Worm (Caenorhabditis elegans) whole organism, L4 larva: ENCODE data around the gene ZK550.6.
A peak's percentile ranks its signal among the peaks of the same experiment; 100 is the strongest.

Experiments
- T20F7.1 ChIP-seq: fragments of 200-800 bp; sonication (Bioruptor generic); optimal IDR thresholded peaks from 2 replicates; lab custom pipeline; 2018; ENCODE audit warnings: mild to moderate bottlenecking, missing genetic modification characterization, missing compliant biosample characterization
- Y105C5A.15 ChIP-seq: fragments of 200-800 bp; sonication (Bioruptor generic); IDR thresholded peaks from 2 replicates; pipeline ENCODE4 v1.3.6; 2022; ENCODE audit warnings: missing genetic modification characterization, missing compliant biosample characterization
- Y75B8A.6 ChIP-seq: fragments of 200-800 bp; sonication (Bioruptor generic); IDR thresholded peaks from 2 replicates; pipeline ENCODE4 v1.3.6; 2022; ENCODE audit warnings: missing genetic modification reagents, missing genetic modification characterization, missing compliant biosample characterization
- ZK546.5 ChIP-seq, 2 experiments: sonication (generic microtip); optimal IDR thresholded peaks; 2 replicates each; lab custom pipeline; 2017; ENCODE audit warnings: missing biosample characterization in 2 of 2, missing genetic modification characterization in 2 of 2
- aha-1 ChIP-seq: fragments of 150-350 bp; peaks from one replicate; lab custom pipeline; 2014; ENCODE audit warnings: missing biosample characterization, missing genetic modification characterization
- aly-2 ChIP-seq: sonication (generic microtip); optimal IDR thresholded peaks from 2 replicates; lab custom pipeline; 2018; ENCODE audit warnings: missing biosample characterization, missing genetic modification characterization
- ama-1 ChIP-seq: fragments of 150-350 bp; optimal IDR thresholded peaks from 2 replicates; lab custom pipeline; 2014; ENCODE audit warnings: inconsistent platforms, mixed read lengths
- arid-1 ChIP-seq: fragments of 200-800 bp; sonication (Bioruptor generic); conservative IDR thresholded peaks from 2 replicates; pipeline ENCODE4 v1.3.6; 2022; ENCODE audit warnings: missing genetic modification reagents, missing genetic modification characterization, missing compliant biosample characterization
- ceh-62 ChIP-seq: sonication (generic microtip); optimal IDR thresholded peaks from 2 replicates; lab custom pipeline; 2017; ENCODE audit warnings: missing biosample characterization, missing genetic modification characterization
- ces-1 ChIP-seq: fragments of 150-350 bp; sonication (generic microtip); optimal IDR thresholded peaks from 4 replicates; lab custom pipeline; 2014; ENCODE audit warnings: missing biosample characterization, missing genetic modification reagents, missing genetic modification characterization
- ctbp-1 ChIP-seq: fragments of 200-800 bp; sonication (Bioruptor generic); IDR thresholded peaks from 2 replicates; pipeline ENCODE4 v1.3.6; 2022; ENCODE audit warnings: missing genetic modification reagents, missing genetic modification characterization, missing compliant biosample characterization
- dmd-6 ChIP-seq: fragments of 200-800 bp; sonication (Bioruptor generic); IDR thresholded peaks from 2 replicates; pipeline ENCODE4 v1.3.6; 2022; ENCODE audit warnings: missing genetic modification reagents, missing genetic modification characterization, missing compliant biosample characterization
- dmd-9 ChIP-seq: fragments of 200-800 bp; sonication (Bioruptor generic); IDR thresholded peaks from 2 replicates; pipeline ENCODE4 v1.3.6; 2022; ENCODE audit warnings: missing genetic modification reagents, missing genetic modification characterization, missing compliant biosample characterization
- hlh-30 ChIP-seq: sonication (generic microtip); optimal IDR thresholded peaks from 2 replicates; lab custom pipeline; 2017; ENCODE audit warnings: antibody characterized with exemption, mild to moderate bottlenecking, missing genetic modification characterization, missing compliant biosample characterization; ENCODE audit not compliant: insufficient read depth
- hmg-1.1 ChIP-seq: fragments of 200-800 bp; sonication (Bioruptor generic); IDR thresholded peaks from 2 replicates; pipeline ENCODE4 v1.3.6; 2022; ENCODE audit warnings: missing genetic modification reagents, missing genetic modification characterization, missing compliant biosample characterization
- lin-1 ChIP-seq: fragments of 200-800 bp; sonication (Bioruptor generic); IDR thresholded peaks from 2 replicates; pipeline ENCODE4 v1.3.6; 2022; ENCODE audit warnings: missing genetic modification reagents, missing genetic modification characterization, missing compliant biosample characterization
- lin-15B ChIP-seq: fragments of 150-350 bp; sonication (generic microtip); optimal IDR thresholded peaks from 3 replicates; lab custom pipeline; 2014; ENCODE audit warnings: missing biosample characterization, missing genetic modification characterization
- lin-38 ChIP-seq: fragments of 200-800 bp; sonication (Bioruptor generic); IDR thresholded peaks from 2 replicates; pipeline ENCODE4 v1.3.6; 2022; ENCODE audit warnings: missing genetic modification reagents, missing genetic modification characterization, missing compliant biosample characterization
- lin-39 ChIP-seq: fragments of 150-350 bp; optimal IDR thresholded peaks from 2 replicates; lab custom pipeline; 2014; ENCODE audit warnings: missing biosample characterization, missing genetic modification reagents, missing genetic modification characterization
- lsy-2 ChIP-seq, 2 experiments: fragments of 150-350 bp in 1 of 2; sonication (generic microtip) in 1 of 2; optimal IDR thresholded peaks; 2 replicates each; lab custom pipeline; 2014 to 2017; ENCODE audit warnings: missing biosample characterization in 2 of 2, missing genetic modification characterization in 2 of 2
- madf-5 ChIP-seq, 2 experiments: fragments of 200-800 bp; sonication (Bioruptor generic); IDR thresholded peaks; 2 replicates each; pipeline ENCODE4 v1.3.6; 2022; ENCODE audit warnings: missing compliant biosample characterization in 2 of 2, missing genetic modification characterization in 2 of 2
- mep-1 ChIP-seq: fragments of 150-350 bp; sonication (generic microtip); optimal IDR thresholded peaks from 3 replicates; lab custom pipeline; 2014; ENCODE audit warnings: missing biosample characterization, missing genetic modification characterization
- mes-2 ChIP-seq: sonication (generic microtip); optimal IDR thresholded peaks from 2 replicates; lab custom pipeline; 2016; ENCODE audit warnings: missing genotype, mild to moderate bottlenecking, missing genetic modification characterization, missing compliant biosample characterization; ENCODE audit not compliant: poor library complexity, severe bottlenecking
- nhr-10 ChIP-seq: fragments of 150-350 bp; optimal IDR thresholded peaks from 2 replicates; lab custom pipeline; 2014; ENCODE audit warnings: missing biosample characterization, missing genetic modification characterization
- nhr-102 ChIP-seq: sonication (generic microtip); optimal IDR thresholded peaks from 2 replicates; lab custom pipeline; 2016; ENCODE audit warnings: mild to moderate bottlenecking, missing genetic modification characterization, moderate library complexity, missing compliant biosample characterization
- nhr-11 ChIP-seq: fragments of 150-350 bp; optimal IDR thresholded peaks from 2 replicates; lab custom pipeline; 2014; ENCODE audit warnings: missing biosample characterization, missing genetic modification characterization
- nhr-111 ChIP-seq: fragments of 200-800 bp; sonication (Bioruptor generic); optimal IDR thresholded peaks from 2 replicates; lab custom pipeline; 2018; ENCODE audit warnings: mild to moderate bottlenecking, missing genetic modification characterization, missing compliant biosample characterization
- nhr-28 ChIP-seq: fragments of 150-350 bp; optimal IDR thresholded peaks from 2 replicates; lab custom pipeline; 2014; ENCODE audit warnings: missing biosample characterization, missing genetic modification characterization
- nhr-41 ChIP-seq: fragments of 200-800 bp; sonication (Bioruptor generic); IDR thresholded peaks from 2 replicates; pipeline ENCODE4 v1.3.6; 2022; ENCODE audit warnings: missing genetic modification reagents, missing genetic modification characterization, missing compliant biosample characterization
- nhr-76 ChIP-seq: fragments of 150-350 bp; optimal IDR thresholded peaks from 2 replicates; lab custom pipeline; 2014; ENCODE audit warnings: missing biosample characterization, missing genetic modification characterization
- pqm-1 ChIP-seq: sonication (generic microtip); optimal IDR thresholded peaks from 2 replicates; lab custom pipeline; 2017; ENCODE audit warnings: missing biosample characterization, missing genetic modification characterization
- rbr-2 ChIP-seq: sonication (generic microtip); optimal IDR thresholded peaks from 2 replicates; lab custom pipeline; 2016; ENCODE audit warnings: missing genotype, missing genetic modification characterization, missing compliant biosample characterization
- set-16 ChIP-seq: fragments of 200-800 bp; sonication (Bioruptor generic); IDR thresholded peaks from 2 replicates; pipeline ENCODE4 v1.3.6; 2022; ENCODE audit warnings: missing genetic modification reagents, missing genetic modification characterization, missing compliant biosample characterization
- skn-1 ChIP-seq: fragments of 150-350 bp; optimal IDR thresholded peaks from 2 replicates; lab custom pipeline; 2014; ENCODE audit warnings: missing biosample characterization, missing genetic modification characterization
- spr-1 ChIP-seq: sonication (generic microtip); optimal IDR thresholded peaks from 2 replicates; lab custom pipeline; 2016; ENCODE audit warnings: mild to moderate bottlenecking, missing genetic modification characterization, missing compliant biosample characterization
- spr-3 ChIP-seq: fragments of 200-800 bp; sonication (Bioruptor generic); optimal IDR thresholded peaks from 2 replicates; lab custom pipeline; 2018; ENCODE audit warnings: mild to moderate bottlenecking, missing genetic modification characterization, missing compliant biosample characterization
- tag-97 ChIP-seq: fragments of 200-800 bp; sonication (Bioruptor generic); IDR thresholded peaks from 2 replicates; pipeline ENCODE4 v1.3.6; 2022; ENCODE audit warnings: missing genetic modification characterization, missing compliant biosample characterization
- unc-130 ChIP-seq: sonication (generic microtip); optimal IDR thresholded peaks from 2 replicates; lab custom pipeline; 2016; ENCODE audit warnings: missing genetic modification reagents, missing genetic modification characterization, missing compliant biosample characterization
- unc-62 ChIP-seq, 3 experiments: fragments of 150-350 bp in 1 of 3; sonication (generic microtip); optimal IDR thresholded peaks in 2 of 3; peaks in 1 of 3; 1 replicate in 1 of 3; 2 replicates in 2 of 3; lab custom pipeline; 2014 to 2017; ENCODE audit warnings: missing biosample characterization in 3 of 3, missing genetic modification characterization in 3 of 3, missing genetic modification reagents in 3 of 3, missing genotype in 1 of 3
- vab-7 ChIP-seq: fragments of 200-800 bp; sonication (Bioruptor generic); IDR thresholded peaks from 2 replicates; pipeline ENCODE4 v1.3.6; 2022; ENCODE audit warnings: missing genetic modification reagents, missing genetic modification characterization, missing compliant biosample characterization
- zag-1 ChIP-seq: fragments of 150-350 bp; optimal IDR thresholded peaks from 2 replicates; lab custom pipeline; 2014; ENCODE audit warnings: missing biosample characterization, missing genetic modification characterization
- ztf-7 ChIP-seq: fragments of 150-350 bp; optimal IDR thresholded peaks from 2 replicates; lab custom pipeline; 2014; ENCODE audit warnings: missing biosample characterization, missing genetic modification characterization

The ZK550.6 gene

DNA sequence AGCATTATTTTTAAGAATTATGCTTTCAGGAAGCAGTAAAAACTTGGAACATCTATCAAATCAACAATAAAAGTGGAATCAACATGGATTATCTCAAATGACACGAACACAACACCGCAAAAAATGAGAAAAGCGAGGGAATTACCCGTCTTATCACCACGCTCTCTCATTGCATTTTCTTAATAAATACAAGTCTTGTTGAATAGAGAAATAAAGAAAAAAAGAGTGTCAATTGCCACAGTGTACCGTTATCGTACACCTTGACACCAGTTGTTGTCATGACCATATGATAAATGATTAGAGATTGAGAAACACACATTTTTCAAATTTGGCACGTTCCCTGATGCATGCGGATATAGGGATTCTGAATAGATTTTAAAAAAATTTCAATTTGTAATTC, 1.4 kb upstream of the ZK550.6 start (continued):
- TF ChIP-seq mes-2 (tag; lab: Kevin White, UChicago) (peak; percentile 24), lin-15B (tag; lab: Kevin White, UChicago) (no peak), dmd-6 (GFP tag; lab: Robert Waterston, UW) (peak; percentile 91), nhr-102 (tag; lab: Kevin White, UChicago) (peak; percentile 27), nhr-41 (GFP tag; lab: Robert Waterston, UW) (0 out of 2 replicates have a peak, but pooled peaks have one; percentile 25), nhr-111 (GFP tag; lab: Kevin White, UChicago) (no peak), rbr-2 (tag; lab: Kevin White, UChicago) (no peak), nhr-11 (tag; lab: Kevin White, UChicago) (no peak), lin-39 (no peak), ztf-7 (tag; lab: Kevin White, UChicago) (peak; percentile 26), nhr-76 (tag; lab: Kevin White, UChicago) (no peak), unc-130 (GFP tag; lab: Kevin White, UChicago) (no peak), dmd-9 (GFP tag; lab: Robert Waterston, UW) (no peak), hmg-1.1 (no peak), lin-1 (GFP tag; lab: Robert Waterston, UW) (peak; percentile 46; the same call in 1 of the 2 replicates), spr-3 (GFP tag; lab: Kevin White, UChicago) (no peak), ZK546.5 (tag; optimal IDR thresholded peaks at IDR 0.05; lab: Kevin White, UChicago) (no peak), spr-1 (no peak), aha-1 (peak; percentile 90), ces-1 (GFP tag; lab: Kevin White, UChicago) (no peak), unc-62 (GFP tag; optimal IDR thresholded peaks at IDR 0.05 in 1 of 2; lab: Kevin White, UChicago) (peak in 1 of 2 experiments; percentile 22), unc-62 (tag; optimal IDR thresholded peaks at IDR 0.05; lab: Kevin White, UChicago) (no peak), hlh-30 (tag; lab: Kevin White, UChicago) (peak; percentile 59), pqm-1 (tag; lab: Kevin White, UChicago) (peak; percentile 95), mep-1 (peak; percentile 45), skn-1 (no peak), lsy-2 (tag; optimal IDR thresholded peaks at IDR 0.05; lab: Kevin White, UChicago) (peak in 1 of 2 experiments; percentile 34), arid-1 (GFP tag; lab: Robert Waterston, UW) (no peak)

DNA sequence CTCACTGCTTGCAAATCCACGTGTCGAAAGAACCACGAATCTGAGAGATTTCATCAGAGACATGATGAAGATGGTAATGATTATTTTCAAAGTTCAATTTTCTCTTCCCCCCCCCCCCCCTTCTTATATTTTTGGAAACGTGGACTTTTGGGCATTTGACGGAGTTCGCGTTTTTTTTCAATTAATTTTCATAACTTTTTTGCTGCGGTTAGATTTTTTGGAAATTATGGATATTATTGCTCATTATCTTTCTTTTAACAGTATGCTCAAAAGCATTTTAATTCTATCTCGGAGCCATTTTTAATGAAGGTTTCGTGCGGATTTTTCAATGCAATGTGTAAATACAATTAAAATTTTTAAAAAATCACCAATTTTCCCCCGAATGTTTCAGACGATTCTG, 3.0 kb downstream of the ZK550.6 start, which contains the start of gene phyh-1:
Gene phyh-1, minus strand, starts transcription at position 101 of the 400 bp plus-strand sequence.
- TF ChIP-seq Y75B8A.6 (GFP tag; lab: Robert Waterston, UW) (no peak), nhr-28 (tag; lab: Kevin White, UChicago) (no peak), set-16 (GFP tag; lab: Robert Waterston, UW) (no peak), madf-5 (GFP tag; IDR thresholded peaks at IDR 0.05; lab: Robert Waterston, UW) (no peak), nhr-102 (tag; lab: Kevin White, UChicago) (no peak), vab-7 (GFP tag; lab: Robert Waterston, UW) (no peak), ama-1 (lab: Kevin White, UChicago) (no peak), dmd-9 (GFP tag; lab: Robert Waterston, UW) (no peak), zag-1 (tag; lab: Kevin White, UChicago) (no peak), tag-97 (GFP tag; lab: Robert Waterston, UW) (no peak), lin-38 (no peak), T20F7.1 (GFP tag; lab: Kevin White, UChicago) (no peak), aly-2 (tag; lab: Kevin White, UChicago) (no peak), Y105C5A.15 (GFP tag; lab: Robert Waterston, UW) (no peak), skn-1 (no peak), ctbp-1 (no peak), ceh-62 (tag; lab: Kevin White, UChicago) (no peak), nhr-10 (tag; lab: Kevin White, UChicago) (no peak)
